Worm (Caenorhabditis elegans) whole organism, L4/young adult: ENCODE data around the gene best-6.
"Not testable (repeated sequence)": the region's sequence is repeated elsewhere in the genome, so short reads cannot be mapped to it uniquely, and the experiment has no call there.

Experiments used
- W03F9.2 ChIP-seq: fragments of 150-350 bp; optimal IDR thresholded peaks from 2 replicates; lab custom pipeline; 2014; ENCODE audit warnings: missing biosample characterization, missing genetic modification characterization
- dao-5 ChIP-seq: sonication (generic microtip); optimal IDR thresholded peaks from 2 replicates; lab custom pipeline; 2016; ENCODE audit warnings: missing genotype, missing genetic modification characterization, moderate library complexity, missing compliant biosample characterization
- him-1 ChIP-seq: sonication (generic microtip); optimal IDR thresholded peaks from 2 replicates; lab custom pipeline; 2016; ENCODE audit warnings: missing genotype, missing genetic modification reagents, missing genetic modification characterization, missing compliant biosample characterization

best-6 gene

ce11 chrIV:5028978-5029377 lies at the start of gene best-6, which contains the start of gene C09B9.2:
Gene best-6, minus strand, starts transcription at chrIV:5029078.
Gene C09B9.2, plus strand, starts transcription at chrIV:5029291.
- TF ChIP-seq W03F9.2 (tag; lab: Kevin White, UChicago) (no peak), him-1 (tag; lab: Kevin White, UChicago) (no peak), dao-5 (no peak)

- TF ChIP-seq W03F9.2 (tag; lab: Kevin White, UChicago) = no peak
- no peak for TF ChIP-seq him-1 (tag; lab: Kevin White, UChicago)
- TF ChIP-seq dao-5 = no peak
These were observed 49.0 kb upstream of the best-6 start for ce11 chrIV:5077918-5078317.

ce11 chrIV:5076607-5077006 lies 47.7 kb upstream of the best-6 start:
- TF ChIP-seq dao-5 (no peak), him-1 (tag; lab: Kevin White, UChicago) (no peak), W03F9.2 (tag; lab: Kevin White, UChicago) (no peak)

- TF ChIP-seq dao-5 (no peak), W03F9.2 (tag; lab: Kevin White, UChicago) (no peak)
These were observed 45.0 kb upstream of the best-6 start for ce11 chrIV:5073836-5074235.

- TF ChIP-seq dao-5; W03F9.2 (tag; lab: Kevin White, UChicago); him-1 (tag; lab: Kevin White, UChicago): not testable (repeated sequence)
These were observed 41.7 kb upstream of the best-6 start, which contains the start of gene C02B10.6 for ce11 chrIV:5070593-5070992. Gene C02B10.6, plus strand, starts transcription at chrIV:5070893.

- not testable (repeated sequence) for TF ChIP-seq W03F9.2 (tag; lab: Kevin White, UChicago); him-1 (tag; lab: Kevin White, UChicago); dao-5
These were observed 39.7 kb upstream of the best-6 start, which contains the start of the genes R13H9.6 and rmd-6 for ce11 chrIV:5068541-5068940. Gene R13H9.6, minus strand, starts transcription at chrIV:5068641. Gene rmd-6, plus strand, starts transcription at chrIV:5068845.

- TF ChIP-seq W03F9.2 (tag; lab: Kevin White, UChicago); him-1 (tag; lab: Kevin White, UChicago); dao-5: not testable (repeated sequence)
These were observed 38.0 kb upstream of the best-6 start, which contains the start of gene ttbk-2.2 for ce11 chrIV:5066887-5067286. Gene ttbk-2.2, minus strand, starts transcription at chrIV:5066987.

ce11 chrIV:5064961-5065360 lies 36.1 kb upstream of the best-6 start, which contains the start of gene msp-53:
Gene msp-53, minus strand, starts transcription at chrIV:5065061.
- TF ChIP-seq W03F9.2 (tag; lab: Kevin White, UChicago); dao-5; him-1 (tag; lab: Kevin White, UChicago): not testable (repeated sequence)

- TF ChIP-seq W03F9.2 (tag; lab: Kevin White, UChicago) (no peak), him-1 (tag; lab: Kevin White, UChicago) (no peak), dao-5 (no peak)
These were observed 34.4 kb upstream of the best-6 start for ce11 chrIV:5063297-5063696.

- TF ChIP-seq W03F9.2 (tag; lab: Kevin White, UChicago); dao-5; him-1 (tag; lab: Kevin White, UChicago): not testable (repeated sequence)
These were observed 33.4 kb upstream of the best-6 start, which contains the start of gene msp-57 for ce11 chrIV:5062278-5062677. Gene msp-57, plus strand, starts transcription at chrIV:5062578.

ce11 chrIV:5060984-5061383 lies 32.1 kb upstream of the best-6 start, which contains the start of gene C09B9.7:
Gene C09B9.7, minus strand, starts transcription at chrIV:5061084.
- no peak for TF ChIP-seq him-1 (tag; lab: Kevin White, UChicago)
- TF ChIP-seq dao-5 = no peak

ce11 chrIV:5055964-5056588 lies 27.2 kb upstream of the best-6 start, which contains the start of gene msp-55:
Gene msp-55, minus strand, starts transcription at chrIV:5056014.
- TF ChIP-seq W03F9.2 (tag; lab: Kevin White, UChicago) (no peak), him-1 (tag; lab: Kevin White, UChicago) (no peak), dao-5 (no peak)

- TF ChIP-seq W03F9.2 (tag; lab: Kevin White, UChicago) (no peak), dao-5 (no peak), him-1 (tag; lab: Kevin White, UChicago) (no peak)
These were observed 25.4 kb upstream of the best-6 start for ce11 chrIV:5054297-5054696.

- TF ChIP-seq W03F9.2 (tag; lab: Kevin White, UChicago) = no peak
- no peak for TF ChIP-seq him-1 (tag; lab: Kevin White, UChicago)
- no peak for TF ChIP-seq dao-5
These were observed 16.5 kb upstream of the best-6 start, which contains the start of gene hot-9 for ce11 chrIV:5045389-5045788. Gene hot-9, minus strand, starts transcription at chrIV:5045489.
